Fruit fly (Drosophila melanogaster) whole organism, pupa: Measurements from ENCODE around the gene Dph3.

Experiments
- CG10348 ChIP-seq: fragments of 200-800 bp; sonication (Bioruptor generic); IDR thresholded peaks from 2 replicates; pipeline ENCODE4 v1.3.6; 2022; ENCODE audit warnings: missing biosample characterization, missing genetic modification characterization
- CG12605 ChIP-seq: fragments of 200-800 bp; sonication (Bioruptor generic); IDR thresholded peaks from 2 replicates; pipeline ENCODE4 v1.3.6; 2022; ENCODE audit warnings: missing biosample characterization, missing genetic modification characterization
- CG13204 ChIP-seq: fragments of 200-800 bp; sonication (Bioruptor generic); optimal IDR thresholded peaks from 2 replicates; lab custom pipeline; 2018; ENCODE audit warnings: missing biosample characterization, mild to moderate bottlenecking, missing genetic modification characterization, moderate library complexity
- CG14655 ChIP-seq: fragments of 200-800 bp; sonication (Bioruptor generic); optimal IDR thresholded peaks from 3 replicates; lab custom pipeline; 2017; ENCODE audit warnings: mild to moderate bottlenecking, missing biosample characterization, missing genetic modification reagents, missing genetic modification characterization
- CG15710 ChIP-seq: fragments of 200-800 bp; sonication (Bioruptor generic); optimal IDR thresholded peaks from 2 replicates; lab custom pipeline; 2018; ENCODE audit warnings: missing biosample characterization, mild to moderate bottlenecking, missing genetic modification characterization, moderate library complexity
- CG17806 ChIP-seq: fragments of 200-800 bp; sonication (Bioruptor generic); optimal IDR thresholded peaks from 2 replicates; lab custom pipeline; 2018; ENCODE audit warnings: missing biosample characterization, mild to moderate bottlenecking, missing genetic modification characterization, moderate library complexity
- CG32121 ChIP-seq: fragments of 200-800 bp; sonication (Bioruptor generic); IDR thresholded peaks from 2 replicates; pipeline ENCODE4 v1.3.6; 2022; ENCODE audit warnings: missing biosample characterization, missing genetic modification characterization
- CG34367 ChIP-seq: fragments of 200-800 bp; sonication (Bioruptor generic); optimal IDR thresholded peaks from 2 replicates; lab custom pipeline; 2018; ENCODE audit warnings: missing biosample characterization, mild to moderate bottlenecking, missing genetic modification characterization
- CG4496 ChIP-seq: fragments of 200-800 bp; sonication (Bioruptor generic); IDR thresholded peaks from 3 replicates; pipeline ENCODE4 v1.3.6; 2022; ENCODE audit warnings: missing biosample characterization, missing genetic modification characterization
- CG8159 ChIP-seq: fragments of 200-800 bp; sonication (Bioruptor generic); optimal IDR thresholded peaks from 3 replicates; lab custom pipeline; 2018; ENCODE audit warnings: missing biosample characterization, mild to moderate bottlenecking, missing genetic modification characterization, moderate library complexity
- CG8301 ChIP-seq: fragments of 200-800 bp; sonication (Bioruptor generic); optimal IDR thresholded peaks from 2 replicates; lab custom pipeline; 2018; ENCODE audit warnings: missing biosample characterization, mild to moderate bottlenecking, missing genetic modification characterization
- CG9948 ChIP-seq: fragments of 200-800 bp; sonication (Bioruptor generic); optimal IDR thresholded peaks from 2 replicates; lab custom pipeline; 2018; ENCODE audit warnings: missing biosample characterization, mild to moderate bottlenecking, missing genetic modification characterization, moderate library complexity
- D1 ChIP-seq: fragments of 200-800 bp; sonication (Bioruptor generic); optimal IDR thresholded peaks from 2 replicates; lab custom pipeline; 2018; ENCODE audit warnings: missing biosample characterization, mild to moderate bottlenecking, missing genetic modification characterization, moderate library complexity
- EcR ChIP-seq: fragments of 200-800 bp; sonication (Bioruptor generic); optimal IDR thresholded peaks from 3 replicates; lab custom pipeline; 2019; ENCODE audit warnings: missing biosample characterization, missing genetic modification characterization, mild to moderate bottlenecking, moderate library complexity, missing genetic modification reagents
- Ets98B ChIP-seq: fragments of 200-800 bp; sonication (Bioruptor generic); IDR thresholded peaks from 2 replicates; pipeline ENCODE4 v1.3.6; 2022; ENCODE audit warnings: missing biosample characterization, missing genetic modification characterization
- Pif1A ChIP-seq: fragments of 200-800 bp; sonication (Bioruptor generic); optimal IDR thresholded peaks from 3 replicates; lab custom pipeline; 2016; ENCODE audit warnings: missing biosample characterization, missing genetic modification characterization
- Pif1B ChIP-seq: fragments of 200-800 bp; sonication (Bioruptor generic); optimal IDR thresholded peaks from 3 replicates; lab custom pipeline; 2016; ENCODE audit warnings: missing biosample characterization, missing genetic modification characterization
- Snoo ChIP-seq: fragments of 200-800 bp; sonication (Bioruptor generic); optimal IDR thresholded peaks from 3 replicates; lab custom pipeline; 2017; ENCODE audit warnings: missing biosample characterization, mild to moderate bottlenecking, missing genetic modification characterization, inconsistent platforms
- fd96Ca ChIP-seq: fragments of 200-800 bp; sonication (Bioruptor generic); IDR thresholded peaks from 3 replicates; pipeline ENCODE4 v1.3.6; 2022; ENCODE audit warnings: missing biosample characterization, missing genetic modification characterization
- gl ChIP-seq: fragments of 200-800 bp; sonication (Bioruptor generic); optimal IDR thresholded peaks from 2 replicates; lab custom pipeline; 2018; ENCODE audit warnings: missing biosample characterization, mild to moderate bottlenecking, missing genetic modification characterization
- rn ChIP-seq: fragments of 200-800 bp; sonication (Bioruptor generic); IDR thresholded peaks from 2 replicates; pipeline ENCODE4 v1.3.6; 2022; ENCODE audit warnings: missing biosample characterization, missing genetic modification characterization

The Dph3 gene

dm6 chr3R:11221437-11222230 is 10.1 kb upstream of the Dph3 start, which contains the start of the genes CG6693 and RpL3:
Gene CG6693, minus strand, starts transcription at chr3R:11221639.
Gene RpL3, plus strand, starts transcription at chr3R:11221894.
- TF ChIP-seq Ets98B (GFP tag; lab: Robert Waterston, UW) (peak; percentile 61), fd96Ca (GFP tag; lab: Robert Waterston, UW) (no peak), CG13204 (GFP tag; lab: Kevin White, UChicago) (no peak), D1 (tag; lab: Kevin White, UChicago) (no peak), CG10348 (GFP tag; lab: Robert Waterston, UW) (no peak), CG17806 (tag; lab: Kevin White, UChicago) (peak; percentile 31), Pif1A (GFP tag; lab: Kevin White, UChicago) (no peak), CG8301 (tag; lab: Kevin White, UChicago) (no peak), gl (tag; lab: Kevin White, UChicago) (peak; percentile 56), CG12605 (GFP tag; lab: Robert Waterston, UW) (peak; percentile 81), CG8159 (tag; lab: Kevin White, UChicago) (peak; percentile 59), CG15710 (tag; lab: Kevin White, UChicago) (peak; percentile 49), CG14655 (GFP tag; lab: Kevin White, UChicago) (no peak), CG4496 (peak; percentile 78), CG9948 (tag; lab: Kevin White, UChicago) (no peak), CG34367 (tag; lab: Kevin White, UChicago) (peak; percentile 58), rn (GFP tag; lab: Robert Waterston, UW) (no peak), Pif1B (no peak), EcR (GFP tag; lab: Kevin White, UChicago) (peak; percentile 16), Snoo (tag; lab: Kevin White, UChicago) (peak; percentile 81), CG32121 (GFP tag; lab: Robert Waterston, UW) (peak; percentile 74)

DNA sequence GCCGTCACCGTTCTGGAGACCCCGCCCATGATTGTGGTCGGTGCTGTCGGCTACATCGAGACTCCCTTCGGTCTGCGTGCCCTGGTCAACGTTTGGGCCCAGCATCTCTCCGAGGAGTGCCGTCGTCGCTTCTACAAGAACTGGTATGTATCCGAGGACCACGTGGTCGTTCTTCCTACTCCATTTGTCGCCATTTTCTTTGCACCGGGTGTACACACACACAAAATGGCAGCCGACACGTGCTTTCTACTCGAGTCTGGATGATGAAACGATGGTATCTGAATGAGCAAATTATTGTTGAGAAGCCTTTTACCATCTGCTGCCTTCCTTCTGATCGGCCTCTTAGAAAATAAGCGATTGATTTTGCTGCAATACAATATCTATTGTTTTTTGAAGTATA is 9.1 kb upstream of the Dph3 start:
- TF ChIP-seq D1 (tag; lab: Kevin White, UChicago) = no peak
- TF ChIP-seq CG8301 (tag; lab: Kevin White, UChicago) = no peak
- TF ChIP-seq CG13204 (GFP tag; lab: Kevin White, UChicago) = no peak
- TF ChIP-seq CG15710 (tag; lab: Kevin White, UChicago) = no peak
- TF ChIP-seq CG4496 = no peak
- no peak for TF ChIP-seq EcR (GFP tag; lab: Kevin White, UChicago)
- TF ChIP-seq rn (GFP tag; lab: Robert Waterston, UW) = no peak
- no peak for TF ChIP-seq Snoo (tag; lab: Kevin White, UChicago)
- TF ChIP-seq gl (tag; lab: Kevin White, UChicago) = no peak
- no peak for TF ChIP-seq CG14655 (GFP tag; lab: Kevin White, UChicago)
- no peak for TF ChIP-seq CG8159 (tag; lab: Kevin White, UChicago)
- no peak for TF ChIP-seq CG12605 (GFP tag; lab: Robert Waterston, UW)
- no peak for TF ChIP-seq CG9948 (tag; lab: Kevin White, UChicago)

DNA sequence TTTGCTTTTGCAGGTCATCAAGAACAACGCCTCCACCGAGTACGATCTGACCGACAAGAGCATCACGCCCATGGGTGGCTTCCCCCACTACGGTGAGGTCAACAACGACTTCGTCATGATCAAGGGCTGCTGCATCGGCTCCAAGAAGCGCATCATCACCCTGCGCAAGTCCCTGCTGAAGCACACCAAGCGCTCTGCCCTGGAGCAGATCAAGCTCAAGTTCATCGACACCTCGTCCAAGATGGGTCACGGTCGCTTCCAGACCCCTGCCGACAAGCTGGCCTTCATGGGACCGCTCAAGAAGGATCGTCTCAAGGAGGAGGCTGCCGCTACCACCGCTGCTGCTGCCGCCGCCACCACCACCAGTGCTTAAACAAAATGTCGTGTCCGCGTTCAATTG is 7.2 kb upstream of the Dph3 start:
- TF ChIP-seq CG14655 (GFP tag; lab: Kevin White, UChicago) (no peak), EcR (GFP tag; lab: Kevin White, UChicago) (no peak), D1 (tag; lab: Kevin White, UChicago) (no peak), CG32121 (GFP tag; lab: Robert Waterston, UW) (no peak), gl (tag; lab: Kevin White, UChicago) (no peak), CG4496 (no peak), CG13204 (GFP tag; lab: Kevin White, UChicago) (no peak), CG8159 (tag; lab: Kevin White, UChicago) (no peak), CG9948 (tag; lab: Kevin White, UChicago) (no peak), CG12605 (GFP tag; lab: Robert Waterston, UW) (no peak), CG34367 (tag; lab: Kevin White, UChicago) (no peak), rn (GFP tag; lab: Robert Waterston, UW) (no peak), CG15710 (tag; lab: Kevin White, UChicago) (no peak)

dm6 chr3R:11225220-11225619 is 6.5 kb upstream of the Dph3 start, which contains the start of gene scpr-C:
Gene scpr-C, plus strand, starts transcription at chr3R:11225520.
- TF ChIP-seq CG4496 (no peak), CG8159 (tag; lab: Kevin White, UChicago) (no peak), Ets98B (GFP tag; lab: Robert Waterston, UW) (no peak), CG14655 (GFP tag; lab: Kevin White, UChicago) (no peak), CG32121 (GFP tag; lab: Robert Waterston, UW) (no peak), rn (GFP tag; lab: Robert Waterston, UW) (no peak), CG15710 (tag; lab: Kevin White, UChicago) (no peak), gl (tag; lab: Kevin White, UChicago) (no peak)

DNA sequence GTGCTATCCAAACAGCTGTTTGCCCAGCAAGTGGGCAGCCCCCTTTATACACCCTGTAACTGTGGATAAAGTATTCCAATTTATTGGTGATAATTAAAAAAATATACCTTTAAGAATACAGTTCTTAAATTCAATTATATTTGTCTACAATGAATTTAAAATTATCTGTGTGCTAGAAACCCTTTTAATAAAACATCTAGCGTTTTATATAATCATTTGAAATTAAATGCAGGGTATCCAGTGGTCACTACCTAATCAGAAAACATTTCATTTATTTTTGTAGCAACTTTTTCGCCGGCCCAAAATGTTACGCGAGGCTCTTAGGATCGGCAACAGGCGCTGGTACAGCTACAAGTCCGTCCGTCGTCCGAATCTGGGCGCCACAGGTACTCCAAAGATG is 5.2 kb upstream of the Dph3 start, which contains the start of gene CG17726:
Gene CG17726 (plus strand): TSS at position 267 of the 400 bp plus-strand sequence.
- no peak for TF ChIP-seq CG13204 (GFP tag; lab: Kevin White, UChicago)
- peak; percentile 95 for TF ChIP-seq rn (GFP tag; lab: Robert Waterston, UW)
- TF ChIP-seq CG14655 (GFP tag; lab: Kevin White, UChicago) = no peak
- peak; percentile 99 for TF ChIP-seq CG12605 (GFP tag; lab: Robert Waterston, UW)
- TF ChIP-seq Snoo (tag; lab: Kevin White, UChicago) = peak; percentile 98
- peak; percentile 99 for TF ChIP-seq CG4496
- peak; percentile 98 for TF ChIP-seq CG8159 (tag; lab: Kevin White, UChicago)
- peak; percentile 98 for TF ChIP-seq Ets98B (GFP tag; lab: Robert Waterston, UW)
- peak; percentile 98 for TF ChIP-seq CG15710 (tag; lab: Kevin White, UChicago)
- peak; percentile 97 for TF ChIP-seq CG32121 (GFP tag; lab: Robert Waterston, UW)
- no peak for TF ChIP-seq Pif1A (GFP tag; lab: Kevin White, UChicago)
- TF ChIP-seq gl (tag; lab: Kevin White, UChicago) = peak; percentile 90
- TF ChIP-seq CG9948 (tag; lab: Kevin White, UChicago) = peak; percentile 95
- peak; percentile 81 for TF ChIP-seq CG10348 (GFP tag; lab: Robert Waterston, UW)
- peak; percentile 96 for TF ChIP-seq CG8301 (tag; lab: Kevin White, UChicago)
- peak; percentile 69; the same call in 2 of the 3 replicates for TF ChIP-seq fd96Ca (GFP tag; lab: Robert Waterston, UW)
- TF ChIP-seq CG17806 (tag; lab: Kevin White, UChicago) = peak; percentile 95
- peak; percentile 42 for TF ChIP-seq EcR (GFP tag; lab: Kevin White, UChicago)
- no peak for TF ChIP-seq D1 (tag; lab: Kevin White, UChicago)
- peak; percentile 97 for TF ChIP-seq CG34367 (tag; lab: Kevin White, UChicago)
- no peak for TF ChIP-seq Pif1B
